Worm (Caenorhabditis elegans) whole organism, L3 larva: ENCODE measurements around the gene R148.4.

Experiments
- egl-5 ChIP-seq: fragments of 150-350 bp; optimal IDR thresholded peaks from 2 replicates; lab custom pipeline; 2017; ENCODE audit warnings: missing biosample characterization, missing genetic modification reagents, missing genetic modification characterization, inconsistent platforms
- elt-3 ChIP-seq, 3 experiments: fragments of 150-350 bp in 1 of 3; sonication (generic microtip) in 2 of 3; optimal IDR thresholded peaks; 2 replicates in 2 of 3; 4 replicates in 1 of 3; lab custom pipeline; 2014 to 2017; ENCODE audit warnings: missing biosample characterization in 3 of 3, missing genetic modification characterization in 3 of 3
- fos-1 ChIP-seq: fragments of 150-350 bp; optimal IDR thresholded peaks from 2 replicates; lab custom pipeline; 2014; ENCODE audit warnings: missing biosample characterization, missing genetic modification characterization
- nhr-12 ChIP-seq: fragments of 150-350 bp; optimal IDR thresholded peaks from 2 replicates; lab custom pipeline; 2014; ENCODE audit warnings: missing biosample characterization, missing genetic modification characterization
- nhr-237 ChIP-seq: fragments of 150-350 bp; optimal IDR thresholded peaks from 2 replicates; lab custom pipeline; 2014; ENCODE audit warnings: missing biosample characterization, missing genetic modification characterization
- nhr-28 ChIP-seq: fragments of 150-350 bp; optimal IDR thresholded peaks from 2 replicates; lab custom pipeline; 2014; ENCODE audit warnings: missing biosample characterization, missing genetic modification characterization
- nhr-76 ChIP-seq: fragments of 150-350 bp; sonication (generic microtip); optimal IDR thresholded peaks from 5 replicates; lab custom pipeline; 2014; ENCODE audit warnings: missing biosample characterization, missing genetic modification characterization
- pha-4 ChIP-seq: fragments of 150-350 bp; optimal IDR thresholded peaks from 2 replicates; lab custom pipeline; 2014; ENCODE audit warnings: missing biosample characterization, missing genetic modification reagents, missing genetic modification characterization
- snpc-4 ChIP-seq: fragments of 150-350 bp; optimal IDR thresholded peaks from 2 replicates; lab custom pipeline; 2014; ENCODE audit warnings: missing biosample characterization, missing genetic modification characterization
- unc-62 ChIP-seq: fragments of 150-350 bp; sonication (generic microtip); optimal IDR thresholded peaks from 4 replicates; lab custom pipeline; 2014; ENCODE audit warnings: missing biosample characterization, missing genetic modification reagents, missing genetic modification characterization
- ztf-4 ChIP-seq: fragments of 150-350 bp; optimal IDR thresholded peaks from 2 replicates; lab custom pipeline; 2014; ENCODE audit warnings: missing biosample characterization, missing genetic modification characterization

ce11 chrIII:3174985-3175384 lies 3.6 kb downstream of the R148.4 start, which contains the start of gene R148.3:
- no peak for TF ChIP-seq fos-1
- no peak for TF ChIP-seq unc-62
- TF ChIP-seq nhr-28 (tag; lab: Kevin White, UChicago): no peak
- TF ChIP-seq nhr-237: no peak
- TF ChIP-seq pha-4: peak; percentile 52
- TF ChIP-seq ztf-4 (tag; lab: Kevin White, UChicago): no peak
- no peak for TF ChIP-seq snpc-4 (tag; lab: Kevin White, UChicago)
- no peak for TF ChIP-seq nhr-76 (tag; lab: Kevin White, UChicago)
- TF ChIP-seq elt-3 (tag; optimal IDR thresholded peaks at IDR 0.05; lab: Kevin White, UChicago): no peak
- no peak for TF ChIP-seq nhr-12 (tag; lab: Kevin White, UChicago)
- TF ChIP-seq egl-5 (tag; lab: Kevin White, UChicago): no peak
